Worm (Caenorhabditis elegans) whole organism, L1 larva: ENCODE measurements around the gene T19A5.3.
A peak's percentile ranks its signal among the peaks of the same experiment; 100 is the strongest.

Source experiments
- C34B4.2 ChIP-seq: sonication (generic microtip); optimal IDR thresholded peaks from 2 replicates; lab custom pipeline; 2017; ENCODE audit warnings: mild to moderate bottlenecking, missing genetic modification characterization, missing compliant biosample characterization
- aly-2 ChIP-seq: fragments of 150-350 bp; optimal IDR thresholded peaks from 2 replicates; lab custom pipeline; 2014; ENCODE audit warnings: missing biosample characterization, missing genetic modification characterization
- ceh-88 ChIP-seq: fragments of 200-800 bp; sonication (Bioruptor generic); IDR thresholded peaks from 2 replicates; pipeline ENCODE4 v1.3.6; 2022; ENCODE audit warnings: missing genetic modification characterization, missing compliant biosample characterization
- dpl-1 ChIP-seq, 3 experiments: fragments of 150-350 bp in 2 of 3; sonication (generic microtip) in 1 of 3; optimal IDR thresholded peaks; 2 replicates each; lab custom pipeline; 2014 to 2017; ENCODE audit warnings: missing biosample characterization in 3 of 3, missing genetic modification characterization in 3 of 3, missing genetic modification reagents in 3 of 3
- efl-1 ChIP-seq, 4 experiments: fragments of 150-350 bp; optimal IDR thresholded peaks in 3 of 4; peaks in 1 of 4; 1 replicate in 1 of 4; 2 replicates in 3 of 4; lab custom pipeline; 2014; ENCODE audit warnings: missing biosample characterization in 2 of 4, missing genetic modification characterization in 2 of 4, missing genetic modification reagents in 2 of 4
- efl-3 ChIP-seq: fragments of 200-800 bp; sonication (Bioruptor generic); optimal IDR thresholded peaks from 2 replicates; lab custom pipeline; 2018; ENCODE audit warnings: mild to moderate bottlenecking, missing genetic modification characterization, missing compliant biosample characterization
- egl-13 ChIP-seq: sonication (generic microtip); optimal IDR thresholded peaks from 2 replicates; lab custom pipeline; 2016; ENCODE audit warnings: missing genotype, missing genetic modification reagents, missing genetic modification characterization, missing compliant biosample characterization
- elt-2 ChIP-seq: sonication (generic microtip); optimal IDR thresholded peaks from 2 replicates; lab custom pipeline; 2016; ENCODE audit warnings: missing genetic modification characterization, mild to moderate bottlenecking, inconsistent platforms, missing compliant biosample characterization, missing genetic modification reagents
- elt-3 ChIP-seq, 6 experiments: fragments of 150-350 bp in 1 of 6; sonication (generic microtip); optimal IDR thresholded peaks; 2 replicates each; lab custom pipeline; 2017 to 2018; ENCODE audit warnings: missing biosample characterization in 6 of 6, missing genetic modification characterization in 6 of 6, inconsistent platforms in 1 of 6
- ets-5 ChIP-seq: fragments of 200-800 bp; sonication (Bioruptor generic); IDR thresholded peaks from 2 replicates; pipeline ENCODE4 v1.3.6; 2022; ENCODE audit warnings: missing genetic modification characterization, missing compliant biosample characterization
- fkh-4 ChIP-seq: sonication (generic microtip); optimal IDR thresholded peaks from 2 replicates; lab custom pipeline; 2016; ENCODE audit warnings: missing compliant biosample characterization, missing genetic modification characterization, borderline replicate concordance
- fkh-8 ChIP-seq: sonication (generic microtip); optimal IDR thresholded peaks from 2 replicates; lab custom pipeline; 2016; ENCODE audit warnings: mild to moderate bottlenecking, missing genetic modification characterization, missing compliant biosample characterization
- fos-1 ChIP-seq: fragments of 150-350 bp; optimal IDR thresholded peaks from 2 replicates; lab custom pipeline; 2014; ENCODE audit warnings: missing biosample characterization, missing genetic modification characterization
- hlh-4 ChIP-seq: sonication (generic microtip); optimal IDR thresholded peaks from 2 replicates; lab custom pipeline; 2016; ENCODE audit warnings: mild to moderate bottlenecking, missing genetic modification characterization, missing compliant biosample characterization
- lin-39 ChIP-seq: fragments of 150-350 bp; optimal IDR thresholded peaks from 2 replicates; lab custom pipeline; 2014; ENCODE audit warnings: missing biosample characterization, missing genetic modification reagents, missing genetic modification characterization
- lir-3 ChIP-seq: sonication (generic microtip); optimal IDR thresholded peaks from 2 replicates; lab custom pipeline; 2016; ENCODE audit warnings: mild to moderate bottlenecking, missing genetic modification characterization, moderate library complexity, missing compliant biosample characterization; ENCODE audit not compliant: poor library complexity
- lsy-2 ChIP-seq, 2 experiments: fragments of 150-350 bp; optimal IDR thresholded peaks; 2 replicates each; lab custom pipeline; 2014; ENCODE audit warnings: missing biosample characterization in 2 of 2, missing genetic modification characterization in 2 of 2
- mab-9 ChIP-seq: fragments of 200-800 bp; sonication (Bioruptor generic); IDR thresholded peaks from 2 replicates; pipeline ENCODE4 v1.3.6; 2022; ENCODE audit warnings: missing genetic modification reagents, missing genetic modification characterization, missing compliant biosample characterization
- nhr-11 ChIP-seq: fragments of 150-350 bp; optimal IDR thresholded peaks from 2 replicates; lab custom pipeline; 2014; ENCODE audit warnings: missing biosample characterization, missing genetic modification characterization
- nhr-19 ChIP-seq: fragments of 200-800 bp; sonication (Bioruptor generic); conservative IDR thresholded peaks from 2 replicates; pipeline ENCODE4 v1.3.6; 2022; ENCODE audit warnings: missing genetic modification characterization, missing compliant biosample characterization
- nhr-237 ChIP-seq: fragments of 150-350 bp; optimal IDR thresholded peaks from 2 replicates; lab custom pipeline; 2014; ENCODE audit warnings: missing biosample characterization, missing genetic modification characterization
- nhr-47 ChIP-seq: sonication (generic microtip); optimal IDR thresholded peaks from 2 replicates; lab custom pipeline; 2016; ENCODE audit warnings: mild to moderate bottlenecking, missing genetic modification characterization, moderate library complexity, missing compliant biosample characterization
- nhr-71 ChIP-seq: sonication (generic microtip); optimal IDR thresholded peaks from 2 replicates; lab custom pipeline; 2016; ENCODE audit warnings: mild to moderate bottlenecking, missing genetic modification characterization, moderate library complexity, missing compliant biosample characterization
- nhr-76 ChIP-seq: sonication (generic microtip); optimal IDR thresholded peaks from 2 replicates; lab custom pipeline; 2017; ENCODE audit warnings: missing biosample characterization, missing genetic modification characterization
- nhr-90 ChIP-seq: sonication (generic microtip); optimal IDR thresholded peaks from 2 replicates; lab custom pipeline; 2016; ENCODE audit warnings: mild to moderate bottlenecking, missing genetic modification characterization, missing compliant biosample characterization; ENCODE audit not compliant: poor library complexity
- pax-3 ChIP-seq: fragments of 200-800 bp; sonication (Bioruptor generic); optimal IDR thresholded peaks from 2 replicates; lab custom pipeline; 2018; ENCODE audit warnings: mild to moderate bottlenecking, missing genetic modification characterization, moderate library complexity, missing compliant biosample characterization
- rnt-1 ChIP-seq: sonication (generic microtip); optimal IDR thresholded peaks from 2 replicates; lab custom pipeline; 2016; ENCODE audit warnings: mild to moderate bottlenecking, missing genetic modification characterization, moderate library complexity, missing compliant biosample characterization
- snu-23 ChIP-seq: sonication (generic microtip); optimal IDR thresholded peaks from 2 replicates; lab custom pipeline; 2016; ENCODE audit warnings: missing genetic modification characterization, missing compliant biosample characterization
- sup-37 ChIP-seq: fragments of 200-800 bp; sonication (Bioruptor generic); optimal IDR thresholded peaks from 2 replicates; lab custom pipeline; 2018; ENCODE audit warnings: mild to moderate bottlenecking, missing genetic modification characterization, missing compliant biosample characterization
- unc-130 ChIP-seq: fragments of 150-350 bp; optimal IDR thresholded peaks from 2 replicates; lab custom pipeline; 2017; ENCODE audit warnings: missing biosample characterization, missing genetic modification characterization, inconsistent platforms
- unc-30 ChIP-seq: sonication (generic microtip); optimal IDR thresholded peaks from 2 replicates; lab custom pipeline; 2017; ENCODE audit warnings: missing biosample characterization, missing genetic modification characterization
- unc-62 ChIP-seq: fragments of 150-350 bp; optimal IDR thresholded peaks from 2 replicates; lab custom pipeline; 2014; ENCODE audit warnings: missing biosample characterization, missing genetic modification reagents, missing genetic modification characterization
- unc-98 ChIP-seq: fragments of 200-800 bp; sonication (Bioruptor generic); IDR thresholded peaks from 2 replicates; pipeline ENCODE4 v1.3.6; 2022; ENCODE audit warnings: missing genetic modification characterization, missing compliant biosample characterization
- zag-1 ChIP-seq: fragments of 150-350 bp; optimal IDR thresholded peaks from 2 replicates; lab custom pipeline; 2014; ENCODE audit warnings: missing biosample characterization, missing genetic modification characterization
- zip-4 ChIP-seq: fragments of 200-800 bp; sonication (Bioruptor generic); optimal IDR thresholded peaks from 2 replicates; lab custom pipeline; 2018; ENCODE audit warnings: mild to moderate bottlenecking, missing genetic modification characterization, moderate library complexity, missing compliant biosample characterization
- ztf-4 ChIP-seq: fragments of 150-350 bp; optimal IDR thresholded peaks from 2 replicates; lab custom pipeline; 2014; ENCODE audit warnings: missing biosample characterization, missing genetic modification characterization

The T19A5.3 gene

DNA sequence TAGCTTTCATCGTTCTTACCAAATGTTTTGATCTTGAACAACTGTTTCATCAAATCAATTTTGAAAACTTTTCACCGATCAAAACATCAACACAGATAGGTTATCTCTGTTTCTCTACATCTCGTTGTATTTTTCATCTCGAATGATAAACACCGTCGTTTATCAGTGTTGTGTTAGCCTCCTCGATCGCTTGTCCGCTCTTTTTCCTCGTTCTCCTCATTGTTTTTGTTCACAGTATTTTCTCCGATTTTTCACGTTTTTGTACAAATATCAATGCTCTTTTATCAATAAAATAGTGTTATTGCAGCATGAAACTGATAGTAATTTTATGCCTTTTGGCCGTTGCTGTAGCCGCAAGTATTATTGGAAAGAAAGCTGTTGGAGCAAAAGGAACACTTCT, 21.1 kb downstream of the T19A5.3 start, which contains the start of gene ttr-47 (continued):
- TF ChIP-seq rnt-1, result peak; percentile 19
- TF ChIP-seq dpl-1 (GFP tag; optimal IDR thresholded peaks at IDR 0.05; lab: Kevin White, UChicago), result no peak
- no peak for TF ChIP-seq aly-2 (tag; lab: Kevin White, UChicago)
- TF ChIP-seq lsy-2 (tag; optimal IDR thresholded peaks at IDR 0.05; lab: Kevin White, UChicago), result peak in 1 of 2 experiments; percentile 6

DNA sequence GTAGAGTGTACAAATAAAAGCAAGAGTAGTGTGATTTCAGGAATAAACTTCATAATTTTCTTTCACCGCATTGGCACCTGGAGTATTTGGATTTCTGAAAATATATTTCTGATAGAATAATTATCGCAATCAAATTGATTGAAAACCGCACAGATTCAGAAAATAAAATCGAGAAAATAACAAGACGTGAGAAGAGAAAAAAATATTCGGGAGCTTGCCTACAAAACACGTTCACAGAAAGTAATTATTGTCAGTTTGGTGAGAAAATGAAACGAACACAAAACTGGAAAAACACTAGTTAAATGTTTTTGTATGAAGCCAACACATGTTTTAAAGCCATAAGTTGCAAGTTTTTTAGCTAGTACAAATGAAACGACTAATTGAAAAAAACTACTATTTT, 29.9 kb downstream of the T19A5.3 start, which contains the start of gene mod-1:
TSS of gene mod-1 (minus strand) at position 101 of the 400 bp plus-strand sequence.
- TF ChIP-seq mab-9 (GFP tag; lab: Robert Waterston, UW) (no peak), hlh-4 (tag; lab: Kevin White, UChicago) (no peak), nhr-19 (GFP tag; lab: Robert Waterston, UW) (no peak), C34B4.2 (no peak), zag-1 (no peak), fos-1 (tag; lab: Kevin White, UChicago) (no peak), pax-3 (tag; lab: Kevin White, UChicago) (no peak), egl-13 (tag; lab: Kevin White, UChicago) (no peak), sup-37 (GFP tag; lab: Kevin White, UChicago) (no peak), lir-3 (no peak), nhr-11 (tag; lab: Kevin White, UChicago) (no peak), ets-5 (no peak), efl-3 (no peak), zip-4 (no peak), ceh-88 (GFP tag; lab: Robert Waterston, UW) (no peak)

DNA sequence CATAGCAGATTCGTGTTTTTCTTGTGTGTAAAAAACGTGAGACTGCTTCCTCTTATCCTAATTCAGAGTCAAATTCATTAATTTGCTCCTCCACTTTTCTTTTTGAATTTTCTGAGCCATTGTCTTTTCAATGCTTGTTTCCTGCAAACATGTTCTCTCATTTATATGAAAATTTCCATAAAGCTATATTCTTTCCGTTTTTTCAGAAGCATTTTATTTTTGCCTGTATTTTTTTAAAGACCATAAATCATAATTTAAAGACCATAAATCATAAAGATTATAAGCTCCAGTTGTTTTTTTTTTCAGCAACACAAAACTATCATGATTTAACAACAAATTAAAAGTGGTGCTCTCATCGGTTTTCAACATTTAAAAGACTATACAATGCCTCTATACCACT, 37.0 kb downstream of the T19A5.3 start, which contains the start of gene frpr-11:
TSS of gene frpr-11 (plus strand) at position 301 of the 400 bp plus-strand sequence.
- no peak for TF ChIP-seq lir-3

DNA sequence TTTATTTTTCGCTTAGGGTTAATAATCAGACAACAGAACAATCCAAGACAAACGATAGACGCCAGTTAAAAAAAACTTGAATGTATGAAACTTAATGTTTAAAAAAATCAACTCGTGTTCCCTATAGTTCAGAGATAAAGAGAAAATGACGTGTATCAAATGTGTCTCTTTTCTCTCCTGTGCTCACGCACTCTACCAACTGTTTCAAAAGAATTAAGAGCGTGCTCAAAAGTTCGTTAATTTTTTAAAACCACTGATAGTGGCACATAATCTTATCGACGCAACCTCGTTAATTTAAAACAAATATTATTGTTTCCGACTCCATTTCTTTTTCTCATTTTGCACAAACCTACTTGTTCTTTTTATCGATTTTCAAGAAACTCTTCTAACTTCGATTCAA, 38.2 kb downstream of the T19A5.3 start:
- TF ChIP-seq elt-2 (tag; lab: Kevin White, UChicago) (peak; percentile 80), fkh-4 (tag; lab: Kevin White, UChicago) (no peak)

DNA sequence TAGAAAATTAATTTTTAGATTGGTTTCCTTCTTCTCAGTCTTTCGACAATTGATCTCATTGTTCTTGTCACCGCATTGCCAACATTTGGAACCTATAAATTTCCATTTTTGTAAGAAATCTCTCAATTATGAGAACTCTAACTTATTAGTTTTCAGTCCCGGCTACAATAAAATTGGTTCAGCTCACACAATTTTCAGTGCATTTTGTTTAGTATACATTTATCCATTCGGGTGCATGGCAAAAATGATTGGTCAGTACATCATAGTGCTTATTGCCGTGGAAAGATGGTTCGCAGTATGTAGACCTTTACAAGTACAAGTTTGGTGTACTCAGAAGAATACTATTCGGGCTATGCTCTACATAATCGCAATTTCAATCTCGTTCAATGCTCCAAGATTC, 39.9 kb downstream of the T19A5.3 start:
- TF ChIP-seq nhr-237 (tag; lab: Kevin White, UChicago) (no peak), nhr-71 (tag; lab: Kevin White, UChicago) (peak; percentile 27), lin-39 (tag; lab: Kevin White, UChicago) (no peak), nhr-19 (GFP tag; lab: Robert Waterston, UW) (no peak), nhr-11 (tag; lab: Kevin White, UChicago) (no peak), unc-62 (GFP tag; lab: Kevin White, UChicago) (no peak), aly-2 (tag; lab: Kevin White, UChicago) (no peak), ceh-88 (GFP tag; lab: Robert Waterston, UW) (no peak), elt-3 (tag; optimal IDR thresholded peaks at IDR 0.05; lab: Kevin White, UChicago) (no peak), unc-130 (tag; lab: Kevin White, UChicago) (no peak), unc-98 (no peak), efl-1 (optimal IDR thresholded peaks at IDR 0.05; lab: Kevin White, UChicago) (no peak), efl-1 (GFP tag; optimal IDR thresholded peaks at IDR 0.05 in 1 of 2; lab: Kevin White, UChicago) (peak in 1 of 2 experiments; percentile 62), nhr-90 (no peak), nhr-47 (no peak), snu-23 (GFP tag; lab: Kevin White, UChicago) (no peak), unc-30 (no peak), fkh-8 (peak; percentile 30), mab-9 (GFP tag; lab: Robert Waterston, UW) (no peak), ztf-4 (tag; lab: Kevin White, UChicago) (no peak), nhr-76 (tag; lab: Kevin White, UChicago) (no peak)
